ENCODE assay signal across 1 fruit fly cellular context in genomic region chrX:7101302-7102012, dm6.
TF ChIP-seq lines count a peak whose summit lies in the region.

No protein-coding gene starts in this region.

TF ChIP-seq in whole organism, embryonic, 481 proteins besides CTCF, POLR2A, EP300 and RAD21 (continued from another document):
- TF ChIP-seq grn (GFP tag; optimal IDR thresholded peaks at IDR 0.05; lab: Kevin White, UChicago), result peak; percentile 51
- TF ChIP-seq CG13123 (GFP tag; optimal IDR thresholded peaks at IDR 0.05; lab: Kevin White, UChicago), result peak; percentile 45
- peak; percentile 90 for TF ChIP-seq CG13424 (tag; optimal IDR thresholded peaks at IDR 0.05; lab: Kevin White, UChicago)
- no peak for TF ChIP-seq CG4360 (GFP tag; IDR thresholded peaks at IDR 0.05; lab: Robert Waterston, UW)
- peak; percentile 71 for TF ChIP-seq schlank (tag; optimal IDR thresholded peaks at IDR 0.05; lab: Kevin White, UChicago)
- TF ChIP-seq CG4282 (GFP tag; optimal IDR thresholded peaks at IDR 0.05; lab: Kevin White, UChicago), result peak; percentile 63
- TF ChIP-seq CG6813 (GFP tag; optimal IDR thresholded peaks at IDR 0.05; lab: Kevin White, UChicago), result peak; percentile 72
- peak; percentile 54 for TF ChIP-seq Deaf1 (tag; optimal IDR thresholded peaks at IDR 0.05; lab: Kevin White, UChicago)
- peak; percentile 46 for TF ChIP-seq CG34376 (GFP tag; optimal IDR thresholded peaks at IDR 0.05; lab: Kevin White, UChicago)
- no peak for TF ChIP-seq hbn (GFP tag; IDR thresholded peaks at IDR 0.05; lab: Robert Waterston, UW; ENCODE audit: partially characterized antibody)
- no peak for TF ChIP-seq Sry-β (GFP tag; optimal IDR thresholded peaks at IDR 0.05; lab: Kevin White, UChicago)
- TF ChIP-seq nmo (GFP tag; optimal IDR thresholded peaks at IDR 0.05; lab: Kevin White, UChicago), result peak; percentile 95
- no peak for TF ChIP-seq CG9797 (GFP tag; optimal IDR thresholded peaks at IDR 0.05; lab: Kevin White, UChicago)
- peak; percentile 72 for TF ChIP-seq sug (tag; optimal IDR thresholded peaks at IDR 0.05; lab: Kevin White, UChicago)
- TF ChIP-seq sna (GFP tag; IDR thresholded peaks at IDR 0.05; lab: Robert Waterston, UW; ENCODE audit: partially characterized antibody), result no peak
- TF ChIP-seq her (GFP tag; optimal IDR thresholded peaks at IDR 0.05; lab: Kevin White, UChicago), result no peak
- TF ChIP-seq CG17912 (GFP tag; optimal IDR thresholded peaks at IDR 0.05; lab: Kevin White, UChicago), result no peak
- TF ChIP-seq Hr51 (GFP tag; optimal IDR thresholded peaks at IDR 0.05; lab: Kevin White, UChicago), result peak; percentile 75 to 92
- peak; percentile 81 for TF ChIP-seq Meics (GFP tag; optimal IDR thresholded peaks at IDR 0.05; lab: Kevin White, UChicago)
- TF ChIP-seq croc (GFP tag; conservative IDR thresholded peaks at IDR 0.05; lab: Robert Waterston, UW), result peak; percentile 69
- no peak; the same call in 1 of the 2 replicates for TF ChIP-seq aop (GFP tag; IDR thresholded peaks at IDR 0.05; lab: Robert Waterston, UW)
- TF ChIP-seq CG15479 (GFP tag; optimal IDR thresholded peaks at IDR 0.05; lab: Kevin White, UChicago), result no peak
- peak; percentile 86 for TF ChIP-seq CG9437 (GFP tag; optimal IDR thresholded peaks at IDR 0.05; lab: Kevin White, UChicago)
- TF ChIP-seq shn (GFP tag; optimal IDR thresholded peaks at IDR 0.05; lab: Kevin White, UChicago), result peak; percentile 88
- peak; percentile 12 for TF ChIP-seq CG33213 (GFP tag; optimal IDR thresholded peaks at IDR 0.05; lab: Kevin White, UChicago)
- peak; percentile 86 for TF ChIP-seq CG1602 (GFP tag; optimal IDR thresholded peaks at IDR 0.05; lab: Kevin White, UChicago)
- TF ChIP-seq CG32767 (GFP tag; IDR thresholded peaks at IDR 0.05; lab: Robert Waterston, UW), result peak; percentile 86
- TF ChIP-seq Xbp1 (GFP tag; optimal IDR thresholded peaks at IDR 0.05; lab: Kevin White, UChicago), result peak; percentile 89
- peak; percentile 64 for TF ChIP-seq CG1233 (GFP tag; optimal IDR thresholded peaks at IDR 0.05; lab: Kevin White, UChicago)
- peak; percentile 49; the same call in 1 of the 3 replicates for TF ChIP-seq ase (GFP tag; IDR thresholded peaks at IDR 0.05; lab: Robert Waterston, UW)
- no peak for TF ChIP-seq Optix (GFP tag; IDR thresholded peaks at IDR 0.05; lab: Robert Waterston, UW)
- peak; percentile 43 for TF ChIP-seq crc (GFP tag; optimal IDR thresholded peaks at IDR 0.05; lab: Kevin White, UChicago)
- TF ChIP-seq Oli (tag; optimal IDR thresholded peaks at IDR 0.05; lab: Kevin White, UChicago), result peak; percentile 90
- peak; percentile 70 for TF ChIP-seq CG4404 (GFP tag; IDR thresholded peaks at IDR 0.05; lab: Robert Waterston, UW)
- TF ChIP-seq unc-4 (GFP tag; IDR thresholded peaks at IDR 0.05; lab: Robert Waterston, UW; ENCODE audit: partially characterized antibody), result no peak
- TF ChIP-seq Dref (GFP tag; IDR thresholded peaks at IDR 0.05; lab: Robert Waterston, UW), result no peak
- TF ChIP-seq CG3995 (GFP tag; optimal IDR thresholded peaks at IDR 0.05; lab: Kevin White, UChicago), result no peak
- no peak for TF ChIP-seq CG1647 (GFP tag; optimal IDR thresholded peaks at IDR 0.05; lab: Kevin White, UChicago)
- TF ChIP-seq ato (GFP tag; IDR thresholded peaks at IDR 0.05; lab: Robert Waterston, UW; ENCODE audit: partially characterized antibody), result no peak
- TF ChIP-seq chinmo (GFP tag; IDR thresholded peaks at IDR 0.05; lab: Robert Waterston, UW; ENCODE audit: partially characterized antibody), result no peak
- peak; percentile 93 for TF ChIP-seq CG2120 (GFP tag; optimal IDR thresholded peaks at IDR 0.05; lab: Kevin White, UChicago)
- TF ChIP-seq HLH3B (GFP tag; IDR thresholded peaks at IDR 0.05; lab: Robert Waterston, UW), result peak; percentile 74
- TF ChIP-seq CG10543 (GFP tag; optimal IDR thresholded peaks at IDR 0.05; lab: Kevin White, UChicago), result peak; percentile 73
- no peak for TF ChIP-seq pita (GFP tag; optimal IDR thresholded peaks at IDR 0.05; lab: Kevin White, UChicago)
- TF ChIP-seq tx (GFP tag; optimal IDR thresholded peaks at IDR 0.05; lab: Kevin White, UChicago), result peak; percentile 85
- TF ChIP-seq CG14860 (GFP tag; IDR thresholded peaks at IDR 0.05; lab: Robert Waterston, UW; ENCODE audit: partially characterized antibody), result no peak
- TF ChIP-seq zfh1 (GFP tag; IDR thresholded peaks at IDR 0.05; lab: Robert Waterston, UW), result peak; percentile 71
- peak; percentile 77 for TF ChIP-seq jing (GFP tag; optimal IDR thresholded peaks at IDR 0.05; lab: Kevin White, UChicago)
- TF ChIP-seq CG18599 (GFP tag; optimal IDR thresholded peaks at IDR 0.05; lab: Kevin White, UChicago), result peak; percentile 86
- TF ChIP-seq ind (GFP tag; optimal IDR thresholded peaks at IDR 0.05; lab: Kevin White, UChicago), result peak; percentile 74
- peak; percentile 63 for TF ChIP-seq CG6854 (GFP tag; optimal IDR thresholded peaks at IDR 0.05; lab: Kevin White, UChicago)
- peak; percentile 64 for TF ChIP-seq Oaz (GFP tag; IDR thresholded peaks at IDR 0.05; lab: Robert Waterston, UW)
- TF ChIP-seq CG12219 (GFP tag; optimal IDR thresholded peaks at IDR 0.05; lab: Kevin White, UChicago), result peak; percentile 66
- peak; percentile 91 for TF ChIP-seq Sox102F (GFP tag; optimal IDR thresholded peaks at IDR 0.05; lab: Kevin White, UChicago)
- peak; percentile 63 for TF ChIP-seq CG18011 (GFP tag; optimal IDR thresholded peaks at IDR 0.05; lab: Kevin White, UChicago)
- peak; percentile 18 for TF ChIP-seq Hey (tag; optimal IDR thresholded peaks at IDR 0.05; lab: Kevin White, UChicago)
- TF ChIP-seq zen2 (GFP tag; IDR thresholded peaks at IDR 0.05; lab: Robert Waterston, UW; ENCODE audit: partially characterized antibody), result no peak
- peak; percentile 92 for TF ChIP-seq CG15269 (tag; optimal IDR thresholded peaks at IDR 0.05; lab: Kevin White, UChicago)
- no peak for TF ChIP-seq Sry-δ (GFP tag; optimal IDR thresholded peaks at IDR 0.05; lab: Kevin White, UChicago)
- peak; percentile 70 for TF ChIP-seq nerfin-1 (tag; optimal IDR thresholded peaks at IDR 0.05; lab: Kevin White, UChicago)
- TF ChIP-seq HLH54F (GFP tag; optimal IDR thresholded peaks at IDR 0.05; lab: Kevin White, UChicago), result peak; percentile 71
- no peak for TF ChIP-seq prd (optimal IDR thresholded peaks at IDR 0.05; lab: Kevin White, UChicago)
- TF ChIP-seq prd (GFP tag; IDR thresholded peaks at IDR 0.05; lab: Robert Waterston, UW), result peak; percentile 80
- peak; percentile 72 to 81 for TF ChIP-seq bsh (GFP tag; optimal IDR thresholded peaks at IDR 0.05; lab: Kevin White, UChicago)
- TF ChIP-seq Stat92E (GFP tag; optimal IDR thresholded peaks at IDR 0.05; lab: Kevin White, UChicago), result peak in 1 of 3 experiments; percentile 7
- TF ChIP-seq Side (GFP tag; optimal IDR thresholded peaks at IDR 0.05; lab: Kevin White, UChicago), result peak; percentile 48
- TF ChIP-seq CG7271 (tag; optimal IDR thresholded peaks at IDR 0.05; lab: Kevin White, UChicago), result no peak
- TF ChIP-seq oc (tag; optimal IDR thresholded peaks at IDR 0.05; lab: Kevin White, UChicago), result peak; percentile 78
- peak; percentile 86 for TF ChIP-seq Hr3 (GFP tag; optimal IDR thresholded peaks at IDR 0.05; lab: Kevin White, UChicago)
- peak; percentile 87 for TF ChIP-seq dmrt11E (tag; optimal IDR thresholded peaks at IDR 0.05; lab: Kevin White, UChicago)
- TF ChIP-seq lbe (GFP tag; optimal IDR thresholded peaks at IDR 0.05; lab: Kevin White, UChicago), result no peak
- peak; percentile 74 for TF ChIP-seq CG17568 (GFP tag; optimal IDR thresholded peaks at IDR 0.05; lab: Kevin White, UChicago)
- peak; percentile 78 for TF ChIP-seq CG17385 (GFP tag; optimal IDR thresholded peaks at IDR 0.05; lab: Kevin White, UChicago)
- peak; percentile 85 for TF ChIP-seq lmd (GFP tag; IDR thresholded peaks at IDR 0.05; lab: Robert Waterston, UW)
- peak; percentile 48; the same call in 1 of the 2 replicates for TF ChIP-seq CG6272 (GFP tag; IDR thresholded peaks at IDR 0.05; lab: Robert Waterston, UW)
- peak; percentile 90 for TF ChIP-seq Bteb2 (GFP tag; optimal IDR thresholded peaks at IDR 0.05; lab: Kevin White, UChicago)
- TF ChIP-seq CG17361 (GFP tag; IDR thresholded peaks at IDR 0.05; lab: Robert Waterston, UW), result peak; percentile 88
- TF ChIP-seq gcm2 (GFP tag; optimal IDR thresholded peaks at IDR 0.05; lab: Kevin White, UChicago), result peak; percentile 70
- TF ChIP-seq Ptx1 (GFP tag; IDR thresholded peaks at IDR 0.05; lab: Robert Waterston, UW), result peak; percentile 84
- TF ChIP-seq CG10274 (GFP tag; optimal IDR thresholded peaks at IDR 0.05; lab: Kevin White, UChicago), result peak; percentile 51
- TF ChIP-seq CG14965 (GFP tag; optimal IDR thresholded peaks at IDR 0.05; lab: Kevin White, UChicago; ENCODE audit: borderline replicate concordance), result no peak
- no peak for TF ChIP-seq Tbp (GFP tag; optimal IDR thresholded peaks at IDR 0.05; lab: Kevin White, UChicago)
- TF ChIP-seq CG10431 (GFP tag; optimal IDR thresholded peaks at IDR 0.05; lab: Kevin White, UChicago), result peak; percentile 46
- TF ChIP-seq sima (GFP tag; optimal IDR thresholded peaks at IDR 0.05; lab: Kevin White, UChicago), result no peak
- TF ChIP-seq CG18476 (GFP tag; optimal IDR thresholded peaks at IDR 0.05; lab: Kevin White, UChicago), result peak; percentile 60
- TF ChIP-seq ham (GFP tag; IDR thresholded peaks at IDR 0.05; lab: Robert Waterston, UW), result peak; percentile 75
- peak; percentile 95 for TF ChIP-seq sens (GFP tag; lab: Kevin White, UChicago)
- peak; percentile 76 for TF ChIP-seq CG17359 (tag; optimal IDR thresholded peaks at IDR 0.05; lab: Kevin White, UChicago)
- peak; percentile 86 for TF ChIP-seq gro (GFP tag; optimal IDR thresholded peaks at IDR 0.05; lab: Kevin White, UChicago)
- peak; percentile 64 for TF ChIP-seq CG4730 (GFP tag; IDR thresholded peaks at IDR 0.05; lab: Robert Waterston, UW)
- no peak; the same call in 1 of the 2 replicates for TF ChIP-seq amos (GFP tag; IDR thresholded peaks at IDR 0.05; lab: Robert Waterston, UW; ENCODE audit: partially characterized antibody)
- no peak for TF ChIP-seq stwl (tag; optimal IDR thresholded peaks at IDR 0.05; lab: Kevin White, UChicago)
- TF ChIP-seq az2 (GFP tag; optimal IDR thresholded peaks at IDR 0.05; lab: Kevin White, UChicago), result peak; percentile 87
- peak; percentile 84 for TF ChIP-seq Xrp1 (GFP tag; IDR thresholded peaks at IDR 0.05; lab: Robert Waterston, UW)
- peak; percentile 76 for TF ChIP-seq CG10267 (tag; optimal IDR thresholded peaks at IDR 0.05; lab: Kevin White, UChicago)
- peak; percentile 78 for TF ChIP-seq CG3281 (GFP tag; optimal IDR thresholded peaks at IDR 0.05; lab: Kevin White, UChicago)
- peak; percentile 85 for TF ChIP-seq Sox100B (GFP tag; optimal IDR thresholded peaks at IDR 0.05; lab: Kevin White, UChicago)
- TF ChIP-seq CG34422 (GFP tag; IDR thresholded peaks at IDR 0.05; lab: Robert Waterston, UW), result peak; percentile 59; the same call in 2 of the 3 replicates
- TF ChIP-seq ems (GFP tag; optimal IDR thresholded peaks at IDR 0.05; lab: Kevin White, UChicago), result peak; percentile 55
- peak; percentile 22; the same call in 1 of the 2 replicates for TF ChIP-seq CG8765 (GFP tag; IDR thresholded peaks at IDR 0.05; lab: Robert Waterston, UW)
- peak; percentile 80 for TF ChIP-seq CG3847 (GFP tag; IDR thresholded peaks at IDR 0.05; lab: Robert Waterston, UW)
- peak; percentile 58 for TF ChIP-seq vfl (GFP tag; optimal IDR thresholded peaks at IDR 0.05; lab: Kevin White, UChicago)
- 0 out of 2 replicates have a peak, but pooled peaks have one; percentile 43 for TF ChIP-seq sens-2 (GFP tag; IDR thresholded peaks at IDR 0.05; lab: Robert Waterston, UW)
- peak; percentile 80 for TF ChIP-seq NC2β (GFP tag; optimal IDR thresholded peaks at IDR 0.05; lab: Kevin White, UChicago)
- TF ChIP-seq tna (GFP tag; IDR thresholded peaks at IDR 0.05; lab: Robert Waterston, UW; ENCODE audit: partially characterized antibody), result no peak
- TF ChIP-seq vnd (GFP tag; IDR thresholded peaks at IDR 0.05; lab: Robert Waterston, UW; ENCODE audit: partially characterized antibody), result no peak
- peak; percentile 47 for TF ChIP-seq ac (GFP tag; optimal IDR thresholded peaks at IDR 0.05; lab: Kevin White, UChicago)
- TF ChIP-seq z (GFP tag; IDR thresholded peaks at IDR 0.05; lab: Robert Waterston, UW), result no peak
- peak; percentile 56; the same call in 1 of the 2 replicates for TF ChIP-seq Nf-YA (GFP tag; IDR thresholded peaks at IDR 0.05; lab: Robert Waterston, UW)
- TF ChIP-seq B-H2 (GFP tag; optimal IDR thresholded peaks at IDR 0.05; lab: Kevin White, UChicago), result peak; percentile 24
- TF ChIP-seq Usf (GFP tag; optimal IDR thresholded peaks at IDR 0.05; lab: Kevin White, UChicago), result peak; percentile 69
- 0 out of 3 replicates have a peak, but pooled peaks have one; percentile 70 for TF ChIP-seq CG3726 (GFP tag; IDR thresholded peaks at IDR 0.05; lab: Robert Waterston, UW)
- TF ChIP-seq CG10654 (GFP tag; optimal IDR thresholded peaks at IDR 0.05; lab: Kevin White, UChicago), result peak; percentile 9
